Worm (Caenorhabditis elegans) whole organism, L4/young adult: ENCODE results near the gene lst-4.
A peak's percentile ranks its signal among the peaks of the same experiment; 100 is the strongest.

ENCODE experiments used
- W03F9.2 ChIP-seq: fragments of 150-350 bp; optimal IDR thresholded peaks from 2 replicates; lab custom pipeline; 2014; ENCODE audit warnings: missing biosample characterization, missing genetic modification characterization
- dao-5 ChIP-seq: sonication (generic microtip); optimal IDR thresholded peaks from 2 replicates; lab custom pipeline; 2016; ENCODE audit warnings: missing genotype, missing genetic modification characterization, moderate library complexity, missing compliant biosample characterization
- him-1 ChIP-seq: sonication (generic microtip); optimal IDR thresholded peaks from 2 replicates; lab custom pipeline; 2016; ENCODE audit warnings: missing genotype, missing genetic modification reagents, missing genetic modification characterization, missing compliant biosample characterization

The lst-4 gene

ce11 chrIV:14043680-14044079, 26.0 kb downstream of the lst-4 start, which contains the start of gene Y37A1B.7:
TSS of gene Y37A1B.7 (minus strand) at chrIV:14043780.
- TF ChIP-seq dao-5 (tag; lab: Kevin White, UChicago): no peak

ce11 chrIV:14034571-14034954, 35.1 kb downstream of the lst-4 start:
- TF ChIP-seq him-1 (tag; lab: Kevin White, UChicago) (no peak), dao-5 (tag; lab: Kevin White, UChicago) (no peak), W03F9.2 (tag; lab: Kevin White, UChicago) (no peak)

- TF ChIP-seq him-1 (tag; lab: Kevin White, UChicago) (peak; percentile 84), dao-5 (tag; lab: Kevin White, UChicago) (no peak)
Measured at ce11 chrIV:14033752-14034570, 35.7 kb downstream of the lst-4 start.

DNA sequence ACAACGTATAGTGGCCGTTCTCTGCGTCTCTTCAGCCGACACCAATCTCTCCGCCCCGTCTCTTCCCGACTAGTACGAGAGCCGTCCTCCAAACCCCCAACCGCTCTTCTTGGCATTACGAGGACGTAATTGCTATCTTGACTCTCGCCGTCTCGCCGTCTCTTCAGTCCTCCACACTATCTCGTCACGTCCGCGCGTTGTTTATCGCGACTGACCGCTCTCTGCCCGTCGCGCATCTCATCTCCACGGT, 36.2 kb downstream of the lst-4 start:
- TF ChIP-seq him-1 (tag; lab: Kevin White, UChicago): no peak
- TF ChIP-seq dao-5 (tag; lab: Kevin White, UChicago): no peak
- no peak for TF ChIP-seq W03F9.2 (tag; lab: Kevin White, UChicago)

DNA sequence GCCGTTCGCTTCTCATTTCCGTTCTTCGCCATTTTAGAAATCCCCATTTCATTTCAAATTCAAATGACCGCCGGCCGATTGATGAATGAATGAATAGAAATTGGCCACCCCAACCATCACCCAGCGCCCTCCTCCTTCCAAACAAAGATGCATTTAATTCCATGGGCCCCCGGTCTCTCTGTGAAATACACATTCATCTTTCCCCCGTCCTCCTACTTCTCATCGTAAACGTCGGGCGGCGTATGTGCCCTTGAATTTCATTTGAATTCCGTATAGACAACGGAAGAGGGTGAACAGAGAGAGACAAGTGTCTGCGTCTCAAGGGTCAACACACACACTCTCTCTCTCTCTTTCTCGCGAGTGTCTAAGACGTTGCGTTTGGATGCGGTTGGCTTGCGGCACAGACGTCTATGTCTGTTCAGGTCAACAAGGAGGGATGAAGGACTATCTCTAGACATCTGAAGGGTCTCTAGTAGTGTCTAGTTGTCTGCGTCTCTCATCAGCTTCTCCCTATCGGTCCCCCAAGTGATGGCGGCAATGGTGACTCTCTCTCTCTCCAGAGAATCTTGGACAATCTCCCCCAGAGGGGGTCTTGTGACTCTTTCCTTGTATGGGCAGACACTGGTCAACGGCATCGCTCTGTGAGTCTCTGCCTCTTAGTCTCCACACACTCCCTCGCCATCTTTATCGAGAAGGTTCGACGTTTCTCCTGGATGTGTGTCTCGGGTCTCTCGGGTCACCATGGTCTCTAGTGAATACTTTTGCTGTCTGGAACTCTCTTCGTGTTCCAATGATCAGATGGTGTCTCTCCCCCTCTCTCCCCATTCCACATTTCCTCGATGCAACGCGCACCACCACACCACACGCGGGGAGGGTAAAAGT, 36.8 kb downstream of the lst-4 start:
- TF ChIP-seq dao-5 (tag; lab: Kevin White, UChicago) (no peak), him-1 (tag; lab: Kevin White, UChicago) (peak; percentile 67), W03F9.2 (tag; lab: Kevin White, UChicago) (peak; percentile 24)

DNA sequence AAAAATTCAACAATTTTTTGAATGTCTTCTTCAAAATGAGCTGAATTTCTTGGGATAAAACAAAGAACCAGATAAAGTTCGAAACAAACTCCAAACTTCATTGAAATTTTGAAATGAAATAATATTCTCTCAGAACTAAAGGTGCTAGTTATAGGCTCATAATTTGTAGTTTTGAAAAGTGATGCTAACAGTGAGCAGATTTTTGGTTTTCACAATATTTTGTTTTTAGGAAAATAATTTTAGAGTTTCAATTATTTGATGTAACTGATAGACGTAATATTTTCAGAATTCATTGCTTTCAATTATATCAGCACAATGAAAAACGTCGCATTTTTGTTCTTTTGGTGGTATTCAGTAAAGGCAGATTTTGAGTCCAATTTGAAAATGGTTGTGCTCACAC, 49.8 kb downstream of the lst-4 start, which contains the start of the genes irld-56 and irld-55:
TSS of gene irld-56 (minus strand) at position 101 of the 400 bp plus-strand sequence.
TSS of gene irld-55 (plus strand) at position 316 of the 400 bp plus-strand sequence.
- TF ChIP-seq W03F9.2 (tag; lab: Kevin White, UChicago) (no peak), him-1 (tag; lab: Kevin White, UChicago) (no peak), dao-5 (tag; lab: Kevin White, UChicago) (no peak)

ce11 chrIV:14015844-14016243, 53.8 kb downstream of the lst-4 start, which contains the start of gene srw-63:
TSS of gene srw-63 (minus strand) at chrIV:14015944.
- TF ChIP-seq W03F9.2 (tag; lab: Kevin White, UChicago) (no peak), him-1 (tag; lab: Kevin White, UChicago) (no peak), dao-5 (tag; lab: Kevin White, UChicago) (no peak)

DNA sequence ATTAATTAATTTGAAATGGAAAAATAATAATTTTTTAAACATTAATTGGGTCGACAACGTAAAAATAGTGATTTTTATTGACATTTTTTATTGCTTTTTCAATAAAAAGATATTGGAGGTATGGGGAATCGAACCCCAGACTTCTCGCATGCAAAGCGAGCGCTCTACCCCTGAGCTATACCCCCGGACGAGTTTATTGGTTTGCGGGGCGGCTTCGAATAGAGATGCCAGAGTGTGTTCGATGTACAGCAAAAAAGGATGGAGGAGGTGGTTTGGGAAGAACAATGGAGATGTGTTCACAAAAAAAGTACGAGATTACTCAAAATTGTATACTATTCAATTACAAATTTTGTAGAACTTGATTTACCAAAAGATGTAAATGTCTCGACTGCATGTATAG, 56.0 kb downstream of the lst-4 start:
- TF ChIP-seq W03F9.2 (tag; lab: Kevin White, UChicago): peak; percentile 49
- TF ChIP-seq him-1 (tag; lab: Kevin White, UChicago): no peak
- TF ChIP-seq dao-5 (tag; lab: Kevin White, UChicago): no peak
